Fruit fly (Drosophila melanogaster) whole organism, embryonic: Measurements from ENCODE around the gene Art8.
A peak's percentile ranks its signal among the peaks of the same experiment; 100 is the strongest.

ENCODE experiments used
- Adf1 ChIP-seq: fragments of 200-800 bp; sonication (Bioruptor generic); IDR thresholded peaks from 2 replicates; pipeline ENCODE4 v1.3.6; 2022; ENCODE audit warnings: missing biosample characterization, missing genetic modification characterization
- Bteb2 ChIP-seq: fragments of 200-800 bp; sonication (Bioruptor generic); optimal IDR thresholded peaks from 2 replicates; lab custom pipeline; 2016; ENCODE audit warnings: missing biosample characterization, missing genetic modification characterization
- CG1233 ChIP-seq: fragments of 200-800 bp; sonication (Bioruptor generic); optimal IDR thresholded peaks from 4 replicates; lab custom pipeline; 2018; ENCODE audit warnings: missing biosample characterization, mild to moderate bottlenecking, missing genetic modification characterization
- CG14050 ChIP-seq: fragments of 200-800 bp; sonication (Bioruptor generic); IDR thresholded peaks from 3 replicates; pipeline ENCODE4 v1.3.6; 2022; ENCODE audit warnings: missing biosample characterization, missing genetic modification characterization
- CG15073 ChIP-seq: fragments of 200-800 bp; sonication (Bioruptor generic); optimal IDR thresholded peaks from 2 replicates; lab custom pipeline; 2016; ENCODE audit warnings: missing biosample characterization, missing genetic modification characterization
- CG17186 ChIP-seq: fragments of 200-800 bp; sonication (Bioruptor generic); optimal IDR thresholded peaks from 3 replicates; lab custom pipeline; 2017; ENCODE audit warnings: missing biosample characterization, missing genetic modification reagents, missing genetic modification characterization
- CG1792 ChIP-seq: fragments of 200-800 bp; sonication (Bioruptor generic); optimal IDR thresholded peaks from 2 replicates; lab custom pipeline; 2016; ENCODE audit warnings: missing biosample characterization, missing genetic modification characterization
- CG18764 ChIP-seq: fragments of 200-800 bp; sonication (Bioruptor generic); optimal IDR thresholded peaks from 3 replicates; lab custom pipeline; 2016; ENCODE audit warnings: missing biosample characterization, missing genetic modification characterization
- CG2889 ChIP-seq: fragments of 200-800 bp; sonication (Bioruptor generic); IDR thresholded peaks from 3 replicates; pipeline ENCODE4 v1.3.6; 2022; ENCODE audit warnings: missing biosample characterization, missing genetic modification characterization
- CG3726 ChIP-seq: fragments of 200-800 bp; sonication (Bioruptor generic); IDR thresholded peaks from 3 replicates; pipeline ENCODE4, ENCODE4 v1.3.6; 2022; ENCODE audit warnings: missing biosample characterization, missing genetic modification characterization
- CG4707 ChIP-seq: fragments of 200-800 bp; sonication (Bioruptor generic); optimal IDR thresholded peaks from 2 replicates; lab custom pipeline; 2018; ENCODE audit warnings: missing biosample characterization, mild to moderate bottlenecking, missing genetic modification characterization, moderate library complexity
- CG6813 ChIP-seq: fragments of 200-800 bp; sonication (Bioruptor generic); optimal IDR thresholded peaks from 2 replicates; lab custom pipeline; 2017; ENCODE audit warnings: missing biosample characterization, missing genetic modification characterization, mild to moderate bottlenecking, moderate library complexity, missing genetic modification reagents
- CG7357 ChIP-seq: fragments of 200-800 bp; sonication (Bioruptor generic); IDR thresholded peaks from 3 replicates; pipeline ENCODE4 v1.3.6; 2022; ENCODE audit warnings: missing biosample characterization, missing genetic modification characterization
- CG7987 ChIP-seq: fragments of 200-800 bp; sonication (Bioruptor generic); optimal IDR thresholded peaks from 2 replicates; lab custom pipeline; 2018; ENCODE audit warnings: missing biosample characterization, mild to moderate bottlenecking, missing genetic modification characterization, moderate library complexity
- CG8944 ChIP-seq: fragments of 200-800 bp; sonication (Bioruptor generic); optimal IDR thresholded peaks from 3 replicates; lab custom pipeline; 2016; ENCODE audit warnings: missing biosample characterization, missing genetic modification characterization
- CG9437 ChIP-seq: fragments of 200-800 bp; sonication (Bioruptor generic); optimal IDR thresholded peaks from 2 replicates; lab custom pipeline; 2018; ENCODE audit warnings: missing biosample characterization, mild to moderate bottlenecking, missing genetic modification characterization
- Dfd ChIP-seq, 2 experiments: fragments of >200 bp; optimal IDR thresholded peaks; 2 replicates each; lab custom pipeline; 2017; ENCODE audit warnings: missing biosample characterization in 2 of 2, missing genetic modification characterization in 2 of 2
- Dip3 ChIP-seq: fragments of 200-800 bp; sonication (Bioruptor generic); optimal IDR thresholded peaks from 3 replicates; lab custom pipeline; 2016; ENCODE audit warnings: missing biosample characterization, missing genetic modification characterization
- Dref ChIP-seq: fragments of 200-800 bp; sonication (Bioruptor generic); IDR thresholded peaks from 2 replicates; pipeline ENCODE4 v1.3.6; 2022; ENCODE audit warnings: missing biosample characterization, missing genetic modification characterization
- E2f1 ChIP-seq: fragments of 200-800 bp; sonication (Bioruptor generic); IDR thresholded peaks from 2 replicates; pipeline ENCODE4 v1.3.6; 2022; ENCODE audit warnings: missing biosample characterization, missing genetic modification characterization
- E2f2 ChIP-seq: fragments of 200-800 bp; sonication (Bioruptor generic); IDR thresholded peaks from 2 replicates; pipeline ENCODE4 v1.3.6; 2022; ENCODE audit warnings: missing biosample characterization, missing genetic modification characterization
- Hmx ChIP-seq: fragments of 200-800 bp; sonication (Bioruptor generic); optimal IDR thresholded peaks from 2 replicates; lab custom pipeline; 2016; ENCODE audit warnings: missing biosample characterization, missing genetic modification characterization
- Lhr ChIP-seq: fragments of 200-800 bp; sonication (Bioruptor generic); optimal IDR thresholded peaks from 3 replicates; lab custom pipeline; 2017; ENCODE audit warnings: mild to moderate bottlenecking, missing biosample characterization, missing genetic modification reagents, missing genetic modification characterization
- Oli ChIP-seq: fragments of 200-800 bp; sonication (Bioruptor generic); optimal IDR thresholded peaks from 2 replicates; lab custom pipeline; 2018; ENCODE audit warnings: missing biosample characterization, mild to moderate bottlenecking, missing genetic modification characterization, moderate library complexity
- Opbp ChIP-seq: fragments of 200-800 bp; sonication (Bioruptor generic); IDR thresholded peaks from 3 replicates; pipeline ENCODE4 v1.3.6; 2022; ENCODE audit warnings: missing biosample characterization, missing genetic modification characterization; ENCODE audit not compliant: partially characterized antibody
- Optix ChIP-seq: fragments of 200-800 bp; sonication (Bioruptor generic); IDR thresholded peaks from 3 replicates; pipeline ENCODE4 v1.3.6; 2022; ENCODE audit warnings: missing biosample characterization, missing genetic modification characterization
- Poxn ChIP-seq: fragments of 200-800 bp; sonication (Bioruptor generic); IDR thresholded peaks from 2 replicates; pipeline ENCODE4 v1.3.6; 2022; ENCODE audit warnings: missing biosample characterization, missing genetic modification characterization
- Sin3A ChIP-seq: fragments of >200 bp; optimal IDR thresholded peaks from 2 replicates; lab custom pipeline; 2018
- Ssrp ChIP-seq: fragments of 200-800 bp; sonication (Bioruptor generic); optimal IDR thresholded peaks from 2 replicates; lab custom pipeline; 2018; ENCODE audit warnings: missing biosample characterization, mild to moderate bottlenecking, missing genetic modification characterization, moderate library complexity
- Stat92E ChIP-seq, 3 experiments: fragments of >200 bp in 2 of 3; fragments of 200-800 bp in 1 of 3; sonication (Bioruptor generic) in 1 of 3; optimal IDR thresholded peaks; 2 replicates each; lab custom pipeline; 2017 to 2019; ENCODE audit warnings: missing biosample characterization in 3 of 3, missing genetic modification characterization in 3 of 3, mild to moderate bottlenecking in 1 of 3, moderate library complexity in 1 of 3
- bbx ChIP-seq: fragments of 200-800 bp; sonication (Bioruptor generic); IDR thresholded peaks from 2 replicates; pipeline ENCODE4 v1.3.6; 2022; ENCODE audit warnings: missing biosample characterization, missing genetic modification characterization; ENCODE audit not compliant: partially characterized antibody
- bowl ChIP-seq: fragments of 200-800 bp; sonication (Bioruptor generic); IDR thresholded peaks from 2 replicates; pipeline ENCODE4 v1.3.6; 2022; ENCODE audit warnings: missing biosample characterization, missing genetic modification characterization
- chm ChIP-seq: fragments of 200-800 bp; sonication (Bioruptor generic); IDR thresholded peaks from 2 replicates; pipeline ENCODE4 v1.3.6; 2022; ENCODE audit warnings: missing biosample characterization, missing genetic modification characterization
- chn ChIP-seq: fragments of 200-800 bp; sonication (Bioruptor generic); optimal IDR thresholded peaks from 2 replicates; lab custom pipeline; 2016; ENCODE audit warnings: missing biosample characterization, missing genetic modification characterization
- corto ChIP-seq: fragments of 200-800 bp; sonication (Bioruptor generic); optimal IDR thresholded peaks from 2 replicates; lab custom pipeline; 2016; ENCODE audit warnings: missing biosample characterization, mild to moderate bottlenecking, missing genetic modification characterization, moderate library complexity
- crp ChIP-seq, 2 experiments: fragments of 200-800 bp; sonication (Bioruptor generic); optimal IDR thresholded peaks; 2 replicates in 1 of 2; 3 replicates in 1 of 2; lab custom pipeline; 2017; ENCODE audit warnings: missing biosample characterization in 2 of 2, missing genetic modification characterization in 2 of 2, mild to moderate bottlenecking in 1 of 2, moderate library complexity in 1 of 2
- dmrt99B ChIP-seq: fragments of 200-800 bp; sonication (Bioruptor generic); optimal IDR thresholded peaks from 2 replicates; lab custom pipeline; 2018; ENCODE audit warnings: missing biosample characterization, mild to moderate bottlenecking, missing genetic modification characterization, moderate library complexity
- dpn ChIP-seq, 2 experiments: fragments of 200-800 bp; sonication (Bioruptor generic); optimal IDR thresholded peaks; 3 replicates each; lab custom pipeline; 2016; ENCODE audit warnings: missing biosample characterization in 2 of 2, missing genetic modification characterization in 2 of 2
- lab ChIP-seq: fragments of 200-800 bp; sonication (Bioruptor generic); optimal IDR thresholded peaks from 3 replicates; lab custom pipeline; 2017; ENCODE audit warnings: missing biosample characterization, missing genetic modification characterization, mild to moderate bottlenecking, moderate library complexity, missing genetic modification reagents
- onecut ChIP-seq: fragments of 200-800 bp; sonication (Bioruptor generic); IDR thresholded peaks from 2 replicates; pipeline ENCODE4 v1.3.6; 2022; ENCODE audit warnings: missing biosample characterization, missing genetic modification characterization
- pan ChIP-seq, 4 experiments: fragments of >200 bp in 3 of 4; fragments of 200-800 bp in 1 of 4; sonication (Bioruptor generic) in 1 of 4; optimal IDR thresholded peaks in 3 of 4; IDR thresholded peaks in 1 of 4; 2 replicates each; pipeline versions ENCODE4 v1.3.6 to Lab custom; 2017 to 2022; ENCODE audit warnings: missing biosample characterization in 2 of 4, missing genetic modification characterization in 2 of 4, mixed read lengths in 1 of 4
- psq ChIP-seq: fragments of 200-800 bp; sonication (Bioruptor generic); optimal IDR thresholded peaks from 2 replicates; lab custom pipeline; 2017; ENCODE audit warnings: missing biosample characterization, missing genetic modification characterization
- ranshi ChIP-seq: fragments of 200-800 bp; sonication (Bioruptor generic); IDR thresholded peaks from 2 replicates; pipeline ENCODE4 v1.3.6; 2022; ENCODE audit warnings: missing biosample characterization, missing genetic modification characterization
- ro ChIP-seq: fragments of 200-800 bp; sonication (Bioruptor generic); IDR thresholded peaks from 2 replicates; pipeline ENCODE4 v1.3.6; 2022; ENCODE audit warnings: missing biosample characterization, missing genetic modification characterization
- schlank ChIP-seq: fragments of 200-800 bp; sonication (Bioruptor generic); optimal IDR thresholded peaks from 2 replicates; lab custom pipeline; 2018; ENCODE audit warnings: missing biosample characterization, mild to moderate bottlenecking, missing genetic modification characterization
- slp2 ChIP-seq: fragments of 200-800 bp; sonication (Bioruptor generic); optimal IDR thresholded peaks from 2 replicates; lab custom pipeline; 2016; ENCODE audit warnings: missing biosample characterization, missing genetic modification characterization
- tap ChIP-seq: fragments of 200-800 bp; optimal IDR thresholded peaks from 3 replicates; lab custom pipeline; 2019; ENCODE audit warnings: missing biosample characterization, mild to moderate bottlenecking, missing genetic modification characterization, moderate library complexity
- tna ChIP-seq: fragments of 200-800 bp; sonication (Bioruptor generic); IDR thresholded peaks from 2 replicates; pipeline ENCODE4 v1.3.6; 2022; ENCODE audit warnings: missing biosample characterization, missing genetic modification characterization; ENCODE audit not compliant: partially characterized antibody
- trem ChIP-seq: fragments of 200-800 bp; optimal IDR thresholded peaks from 3 replicates; lab custom pipeline; 2019; ENCODE audit warnings: missing biosample characterization, mild to moderate bottlenecking, missing genetic modification characterization, moderate library complexity
- tx ChIP-seq: fragments of 200-800 bp; sonication (Bioruptor generic); optimal IDR thresholded peaks from 2 replicates; lab custom pipeline; 2016; ENCODE audit warnings: missing biosample characterization, missing genetic modification characterization
- wek ChIP-seq: fragments of 200-800 bp; sonication (Bioruptor generic); optimal IDR thresholded peaks from 3 replicates; lab custom pipeline; 2018; ENCODE audit warnings: missing biosample characterization, mild to moderate bottlenecking, missing genetic modification characterization, moderate library complexity

Gene Art8

dm6 chr2L:10989162-10989561, 21.7 kb downstream of the Art8 start, which contains the start of gene TTLL4A (continued):
- no peak for TF ChIP-seq CG2889
- no peak for TF ChIP-seq pan (optimal IDR thresholded peaks at IDR 0.05; lab: Kevin White, UChicago)
- TF ChIP-seq pan (GFP tag; optimal IDR thresholded peaks at IDR 0.05 in 1 of 2, IDR thresholded peaks at IDR 0.05 in 1 of 2): no peak
- no peak for TF ChIP-seq slp2 (GFP tag; lab: Kevin White, UChicago)
- peak; percentile 18; the same call in 1 of the 2 replicates for TF ChIP-seq Adf1 (GFP tag; lab: Robert Waterston, UW)
- no peak for TF ChIP-seq chm (GFP tag; lab: Robert Waterston, UW)
- peak; percentile 5 for TF ChIP-seq chn (GFP tag; lab: Kevin White, UChicago)
- TF ChIP-seq tna (GFP tag; lab: Robert Waterston, UW): peak; percentile 96
- peak; percentile 72 for TF ChIP-seq onecut
- peak; percentile 67 for TF ChIP-seq E2f2 (GFP tag; lab: Robert Waterston, UW)
- TF ChIP-seq wek (GFP tag; lab: Kevin White, UChicago): no peak
- TF ChIP-seq corto (GFP tag; lab: Kevin White, UChicago): no peak
- peak; percentile 99 for TF ChIP-seq Opbp (GFP tag; lab: Robert Waterston, UW)
- TF ChIP-seq CG1233 (GFP tag; lab: Kevin White, UChicago): no peak
- no peak for TF ChIP-seq CG15073 (GFP tag; lab: Kevin White, UChicago)
- TF ChIP-seq Bteb2 (GFP tag; lab: Kevin White, UChicago): peak; percentile 10
- TF ChIP-seq Optix (GFP tag; lab: Robert Waterston, UW): no peak
- TF ChIP-seq CG17186 (GFP tag; lab: Kevin White, UChicago): peak; percentile 94
- TF ChIP-seq ranshi: no peak
- no peak for TF ChIP-seq schlank (tag; lab: Kevin White, UChicago)
- TF ChIP-seq CG18764 (GFP tag; lab: Kevin White, UChicago): peak; percentile 14
- TF ChIP-seq Dref (GFP tag; lab: Robert Waterston, UW): peak; percentile 62
- peak; percentile 3 for TF ChIP-seq CG1792
- TF ChIP-seq crp (GFP tag; optimal IDR thresholded peaks at IDR 0.05; lab: Kevin White, UChicago): peak; percentile 64 to 94
- no peak for TF ChIP-seq Oli
- TF ChIP-seq dmrt99B: no peak
- no peak for TF ChIP-seq Hmx
- TF ChIP-seq CG7357 (GFP tag; lab: Robert Waterston, UW): no peak
- no peak for TF ChIP-seq CG4707 (GFP tag; lab: Kevin White, UChicago)
- TF ChIP-seq dpn (GFP tag; optimal IDR thresholded peaks at IDR 0.05; lab: Kevin White, UChicago): peak in 1 of 2 experiments; percentile 36
- TF ChIP-seq CG7987 (GFP tag; lab: Kevin White, UChicago): no peak
- no peak for TF ChIP-seq CG8944
- TF ChIP-seq Lhr (GFP tag; lab: Kevin White, UChicago): no peak
- TF ChIP-seq Stat92E (GFP tag; optimal IDR thresholded peaks at IDR 0.05; lab: Kevin White, UChicago): no peak
- TF ChIP-seq E2f1 (GFP tag; lab: Robert Waterston, UW): no peak
- TF ChIP-seq lab (GFP tag; lab: Kevin White, UChicago): no peak
- TF ChIP-seq ro (GFP tag; lab: Robert Waterston, UW): no peak
- TF ChIP-seq trem: peak; percentile 77
- no peak for TF ChIP-seq psq (GFP tag; lab: Kevin White, UChicago)
- TF ChIP-seq bbx: peak; percentile 99
- TF ChIP-seq CG6813: no peak
- TF ChIP-seq Dfd (GFP tag; optimal IDR thresholded peaks at IDR 0.05; lab: Kevin White, UChicago): no peak
- no peak for TF ChIP-seq tap
- TF ChIP-seq Poxn: no peak
- no peak for TF ChIP-seq bowl (GFP tag; lab: Robert Waterston, UW)
- no peak for TF ChIP-seq CG3726 (GFP tag; lab: Robert Waterston, UW)
- TF ChIP-seq CG9437: peak; percentile 85
- TF ChIP-seq Dip3 (GFP tag; lab: Kevin White, UChicago): peak; percentile 81
- no peak for TF ChIP-seq CG14050 (GFP tag; lab: Robert Waterston, UW)
- no peak for TF ChIP-seq Ssrp (tag; lab: Kevin White, UChicago)
- TF ChIP-seq tx (GFP tag; lab: Kevin White, UChicago): peak; percentile 32
- peak; percentile 39 for TF ChIP-seq Sin3A (lab: Kevin White, UChicago)
